Fruit fly (Drosophila melanogaster): ENCODE data around the gene CG32816.
A peak's percentile ranks its signal among the peaks of the same experiment; 100 is the strongest.

CG32816 gene

dm6 chrX:339866-340571 lies 130.5 kb downstream of the CG32816 start:
- TF ChIP-seq CG32121 (GFP tag; IDR thresholded peaks at IDR 0.05), result no peak
- no peak for TF ChIP-seq CG4496 (GFP tag; IDR thresholded peaks at IDR 0.05)
- TF ChIP-seq CG15710 (tag; optimal IDR thresholded peaks at IDR 0.05), result no peak
- TF ChIP-seq CG13204 (GFP tag; optimal IDR thresholded peaks at IDR 0.05), result no peak
- TF ChIP-seq CG9948 (tag; optimal IDR thresholded peaks at IDR 0.05), result peak; percentile 28
- TF ChIP-seq fd96Ca (GFP tag; IDR thresholded peaks at IDR 0.05), result peak; percentile 11; the same call in 1 of the 3 replicates
- peak; percentile 23 for TF ChIP-seq CG8301 (tag; optimal IDR thresholded peaks at IDR 0.05)
- TF ChIP-seq D1 (tag; optimal IDR thresholded peaks at IDR 0.05), result no peak
- TF ChIP-seq Pif1B (GFP tag; optimal IDR thresholded peaks at IDR 0.05), result peak; percentile 15
- no peak for TF ChIP-seq Ets98B (GFP tag; IDR thresholded peaks at IDR 0.05)
- TF ChIP-seq Pif1A (GFP tag; optimal IDR thresholded peaks at IDR 0.05), result peak; percentile 14
- TF ChIP-seq CG8159 (tag; optimal IDR thresholded peaks at IDR 0.05), result peak; percentile 37
- no peak for TF ChIP-seq Snoo (tag; optimal IDR thresholded peaks at IDR 0.05)
- TF ChIP-seq CG12605 (GFP tag; IDR thresholded peaks at IDR 0.05), result no peak
- no peak for TF ChIP-seq CG10348 (GFP tag; IDR thresholded peaks at IDR 0.05)
- peak; percentile 28 for TF ChIP-seq CG14655 (GFP tag; optimal IDR thresholded peaks at IDR 0.05)
- no peak for TF ChIP-seq rn (GFP tag; IDR thresholded peaks at IDR 0.05)
- TF ChIP-seq gl (tag; optimal IDR thresholded peaks at IDR 0.05), result no peak
- TF ChIP-seq EcR (GFP tag; optimal IDR thresholded peaks at IDR 0.05), result peak; percentile 83
- TF ChIP-seq CG34367 (tag; optimal IDR thresholded peaks at IDR 0.05), result no peak
- peak; percentile 6 for TF ChIP-seq CG17806 (tag; optimal IDR thresholded peaks at IDR 0.05)

- TF ChIP-seq Ets98B (GFP tag; IDR thresholded peaks at IDR 0.05), result no peak
- TF ChIP-seq CG8159 (tag; optimal IDR thresholded peaks at IDR 0.05), result peak; percentile 78
- TF ChIP-seq CG4496 (GFP tag; IDR thresholded peaks at IDR 0.05), result peak; percentile 19; the same call in 2 of the 3 replicates
- no peak for TF ChIP-seq CG10348 (GFP tag; IDR thresholded peaks at IDR 0.05)
- TF ChIP-seq CG13204 (GFP tag; optimal IDR thresholded peaks at IDR 0.05), result no peak
- TF ChIP-seq CG14655 (GFP tag; optimal IDR thresholded peaks at IDR 0.05), result peak; percentile 74
- no peak for TF ChIP-seq rn (GFP tag; IDR thresholded peaks at IDR 0.05)
- peak; percentile 17 for TF ChIP-seq CG8301 (tag; optimal IDR thresholded peaks at IDR 0.05)
- no peak for TF ChIP-seq EcR (GFP tag; optimal IDR thresholded peaks at IDR 0.05)
- peak; percentile 29 for TF ChIP-seq CG34367 (tag; optimal IDR thresholded peaks at IDR 0.05)
- TF ChIP-seq CG32121 (GFP tag; IDR thresholded peaks at IDR 0.05), result peak; percentile 53
- no peak for TF ChIP-seq gl (tag; optimal IDR thresholded peaks at IDR 0.05)
- no peak for TF ChIP-seq Snoo (tag; optimal IDR thresholded peaks at IDR 0.05)
- peak; percentile 49 for TF ChIP-seq CG17806 (tag; optimal IDR thresholded peaks at IDR 0.05)
- TF ChIP-seq CG12605 (GFP tag; IDR thresholded peaks at IDR 0.05), result no peak
- peak; percentile 62 for TF ChIP-seq CG9948 (tag; optimal IDR thresholded peaks at IDR 0.05)
- TF ChIP-seq Pif1B (GFP tag; optimal IDR thresholded peaks at IDR 0.05), result no peak
- TF ChIP-seq CG15710 (tag; optimal IDR thresholded peaks at IDR 0.05), result peak; percentile 72
- TF ChIP-seq Pif1A (GFP tag; optimal IDR thresholded peaks at IDR 0.05), result peak; percentile 17
- TF ChIP-seq fd96Ca (GFP tag; IDR thresholded peaks at IDR 0.05), result peak; percentile 13; the same call in 1 of the 3 replicates
- peak; percentile 59 for TF ChIP-seq D1 (tag; optimal IDR thresholded peaks at IDR 0.05)
Measured at dm6 chrX:338123-338527, 132.4 kb downstream of the CG32816 start.

dm6 chrX:336659-337266 lies 133.8 kb downstream of the CG32816 start:
- no peak for TF ChIP-seq CG4496 (GFP tag; IDR thresholded peaks at IDR 0.05)
- TF ChIP-seq fd96Ca (GFP tag; IDR thresholded peaks at IDR 0.05), result no peak
- no peak for TF ChIP-seq Pif1A (GFP tag; optimal IDR thresholded peaks at IDR 0.05)
- TF ChIP-seq gl (tag; optimal IDR thresholded peaks at IDR 0.05), result no peak
- TF ChIP-seq D1 (tag; optimal IDR thresholded peaks at IDR 0.05), result no peak
- TF ChIP-seq Pif1B (GFP tag; optimal IDR thresholded peaks at IDR 0.05), result no peak

dm6 chrX:334624-335292 lies 135.8 kb downstream of the CG32816 start:
- TF ChIP-seq CG32121 (GFP tag; IDR thresholded peaks at IDR 0.05) (peak; percentile 30; the same call in 1 of the 2 replicates), gl (tag; optimal IDR thresholded peaks at IDR 0.05) (no peak), CG13204 (GFP tag; optimal IDR thresholded peaks at IDR 0.05) (peak; percentile 49), CG34367 (tag; optimal IDR thresholded peaks at IDR 0.05) (peak; percentile 10), CG10348 (GFP tag; IDR thresholded peaks at IDR 0.05) (no peak), CG4496 (GFP tag; IDR thresholded peaks at IDR 0.05) (peak; percentile 53; the same call in 1 of the 3 replicates), CG15710 (tag; optimal IDR thresholded peaks at IDR 0.05) (no peak), EcR (GFP tag; optimal IDR thresholded peaks at IDR 0.05) (no peak), CG12605 (GFP tag; IDR thresholded peaks at IDR 0.05) (no peak), rn (GFP tag; IDR thresholded peaks at IDR 0.05) (no peak), Pif1B (GFP tag; optimal IDR thresholded peaks at IDR 0.05) (peak; percentile 60), D1 (tag; optimal IDR thresholded peaks at IDR 0.05) (no peak), CG17806 (tag; optimal IDR thresholded peaks at IDR 0.05) (peak; percentile 58), CG8301 (tag; optimal IDR thresholded peaks at IDR 0.05) (peak; percentile 42), CG9948 (tag; optimal IDR thresholded peaks at IDR 0.05) (peak; percentile 49), CG14655 (GFP tag; optimal IDR thresholded peaks at IDR 0.05) (peak; percentile 50), fd96Ca (GFP tag; IDR thresholded peaks at IDR 0.05) (no peak), Pif1A (GFP tag; optimal IDR thresholded peaks at IDR 0.05) (peak; percentile 36), Ets98B (GFP tag; IDR thresholded peaks at IDR 0.05) (peak; percentile 42; the same call in 1 of the 2 replicates), Snoo (tag; optimal IDR thresholded peaks at IDR 0.05) (peak; percentile 26), CG8159 (tag; optimal IDR thresholded peaks at IDR 0.05) (peak; percentile 68)

- TF ChIP-seq Pif1A (GFP tag; optimal IDR thresholded peaks at IDR 0.05) (no peak), Ets98B (GFP tag; IDR thresholded peaks at IDR 0.05) (no peak), gl (tag; optimal IDR thresholded peaks at IDR 0.05) (no peak), CG17806 (tag; optimal IDR thresholded peaks at IDR 0.05) (no peak), CG8301 (tag; optimal IDR thresholded peaks at IDR 0.05) (peak; percentile 9), CG32121 (GFP tag; IDR thresholded peaks at IDR 0.05) (no peak), D1 (tag; optimal IDR thresholded peaks at IDR 0.05) (no peak), CG13204 (GFP tag; optimal IDR thresholded peaks at IDR 0.05) (no peak), fd96Ca (GFP tag; IDR thresholded peaks at IDR 0.05) (no peak), CG14655 (GFP tag; optimal IDR thresholded peaks at IDR 0.05) (peak; percentile 26)
Measured at dm6 chrX:333942-334341, 136.6 kb downstream of the CG32816 start.

Data from whole organism, pupa.